Worm (Caenorhabditis elegans) whole organism, young adult: ENCODE measurements around the gene rga-5.

Experiments used
- B0336.3 ChIP-seq: fragments of 200-800 bp; sonication (Bioruptor generic); IDR thresholded peaks from 2 replicates; pipeline ENCODE4 v1.3.6; 2022; ENCODE audit warnings: missing genetic modification characterization, missing compliant biosample characterization
- C06A6.2 ChIP-seq: fragments of 200-800 bp; sonication (Bioruptor generic); conservative IDR thresholded peaks from 2 replicates; pipeline ENCODE4 v1.3.6; 2022; ENCODE audit warnings: missing genetic modification characterization, missing compliant biosample characterization
- F22D6.2 ChIP-seq: sonication (generic microtip); optimal IDR thresholded peaks from 2 replicates; lab custom pipeline; 2016; ENCODE audit warnings: mild to moderate bottlenecking, missing genetic modification characterization, missing compliant biosample characterization
- F23B12.7 ChIP-seq: sonication (generic microtip); optimal IDR thresholded peaks from 2 replicates; lab custom pipeline; 2017; ENCODE audit warnings: missing genetic modification characterization, mild to moderate bottlenecking, missing compliant biosample characterization, antibody characterized with exemption, moderate library complexity; ENCODE audit not compliant: insufficient read depth
- F33H1.4 ChIP-seq: fragments of 200-800 bp; sonication (Bioruptor generic); IDR thresholded peaks from 2 replicates; pipeline ENCODE4 v1.3.6; 2022; ENCODE audit warnings: missing genetic modification reagents, missing genetic modification characterization, missing compliant biosample characterization
- K11D2.4 ChIP-seq: fragments of 200-800 bp; sonication (Bioruptor generic); IDR thresholded peaks from 2 replicates; pipeline ENCODE4 v1.3.6; 2022; ENCODE audit warnings: missing genetic modification reagents, missing genetic modification characterization, missing compliant biosample characterization
- Y53F4B.3 ChIP-seq: fragments of 200-800 bp; sonication (Bioruptor generic); IDR thresholded peaks from 2 replicates; pipeline ENCODE4 v1.3.6; 2022; ENCODE audit warnings: missing genetic modification reagents, missing genetic modification characterization, missing compliant biosample characterization
- Y53G8AR.9 ChIP-seq: fragments of 200-800 bp; sonication (Bioruptor generic); conservative IDR thresholded peaks from 2 replicates; pipeline ENCODE4 v1.3.6; 2022; ENCODE audit warnings: missing genetic modification reagents, missing genetic modification characterization, missing compliant biosample characterization
- Y56A3A.18 ChIP-seq: fragments of 200-800 bp; sonication (Bioruptor generic); IDR thresholded peaks from 2 replicates; pipeline ENCODE4 v1.3.6; 2022; ENCODE audit warnings: missing genetic modification reagents, missing genetic modification characterization, missing compliant biosample characterization
- Y79H2A.3 ChIP-seq: fragments of 200-800 bp; sonication (Bioruptor generic); conservative IDR thresholded peaks from 2 replicates; pipeline ENCODE4 v1.3.6; 2022; ENCODE audit warnings: missing genetic modification reagents, missing genetic modification characterization, missing compliant biosample characterization
- Y95B8A.8 ChIP-seq: fragments of 200-800 bp; sonication (Bioruptor generic); IDR thresholded peaks from 2 replicates; pipeline ENCODE4 v1.3.6; 2022; ENCODE audit warnings: missing genetic modification reagents, missing genetic modification characterization, missing compliant biosample characterization
- akir-1 ChIP-seq: fragments of 200-800 bp; sonication (Bioruptor generic); optimal IDR thresholded peaks from 2 replicates; lab custom pipeline; 2018; ENCODE audit warnings: mild to moderate bottlenecking, missing genetic modification characterization, moderate library complexity, missing compliant biosample characterization
- atf-7 ChIP-seq: sonication (generic microtip); optimal IDR thresholded peaks from 2 replicates; lab custom pipeline; 2017; ENCODE audit warnings: mild to moderate bottlenecking, missing genetic modification characterization, missing compliant biosample characterization
- athp-1 ChIP-seq: sonication (generic microtip); optimal IDR thresholded peaks from 2 replicates; lab custom pipeline; 2017; ENCODE audit warnings: mild to moderate bottlenecking, missing genetic modification characterization, missing compliant biosample characterization
- attf-3 ChIP-seq: fragments of 200-800 bp; sonication (Bioruptor generic); conservative IDR thresholded peaks from 2 replicates; pipeline ENCODE4 v1.3.6; 2022; ENCODE audit warnings: missing genetic modification reagents, missing genetic modification characterization, missing compliant biosample characterization
- attf-5 ChIP-seq: fragments of 200-800 bp; sonication (Bioruptor generic); optimal IDR thresholded peaks from 2 replicates; lab custom pipeline; 2018; ENCODE audit warnings: mild to moderate bottlenecking, missing genetic modification characterization, missing compliant biosample characterization
- attf-6 ChIP-seq: fragments of 200-800 bp; sonication (Bioruptor generic); IDR thresholded peaks from 2 replicates; pipeline ENCODE4 v1.3.6; 2022; ENCODE audit warnings: missing genetic modification reagents, missing genetic modification characterization, missing compliant biosample characterization
- bed-2 ChIP-seq: fragments of 200-800 bp; sonication (Bioruptor generic); IDR thresholded peaks from 2 replicates; pipeline ENCODE4 v1.3.6; 2022; ENCODE audit warnings: missing genetic modification reagents, missing genetic modification characterization, missing compliant biosample characterization
- ceh-58 ChIP-seq: fragments of 200-800 bp; sonication (Bioruptor generic); IDR thresholded peaks from 2 replicates; pipeline ENCODE4 v1.3.6; 2022; ENCODE audit warnings: missing genetic modification characterization, missing compliant biosample characterization
- ceh-79 ChIP-seq: sonication (generic microtip); optimal IDR thresholded peaks from 2 replicates; lab custom pipeline; 2017; ENCODE audit warnings: mild to moderate bottlenecking, missing genetic modification characterization, missing compliant biosample characterization
- ceh-91 ChIP-seq: fragments of 200-800 bp; sonication (Bioruptor generic); IDR thresholded peaks from 2 replicates; pipeline ENCODE4 v1.3.6; 2022; ENCODE audit warnings: missing genetic modification reagents, missing genetic modification characterization, missing compliant biosample characterization
- dox-1 ChIP-seq: fragments of 200-800 bp; sonication (Bioruptor generic); IDR thresholded peaks from 2 replicates; pipeline ENCODE4 v1.3.6; 2022; ENCODE audit warnings: missing genetic modification reagents, missing genetic modification characterization, missing compliant biosample characterization
- dpl-1 ChIP-seq: fragments of 150-350 bp; optimal IDR thresholded peaks from 2 replicates; lab custom pipeline; 2014; ENCODE audit warnings: missing biosample characterization, missing genetic modification reagents, missing genetic modification characterization
- egl-44 ChIP-seq: fragments of 200-800 bp; sonication (Bioruptor generic); IDR thresholded peaks from 2 replicates; pipeline ENCODE4 v1.3.6; 2022; ENCODE audit warnings: missing genetic modification reagents, missing genetic modification characterization, missing compliant biosample characterization
- ekl-4 ChIP-seq: fragments of 200-800 bp; sonication (Bioruptor generic); IDR thresholded peaks from 2 replicates; pipeline ENCODE4 v1.3.6; 2022; ENCODE audit warnings: missing genetic modification reagents, missing genetic modification characterization, missing compliant biosample characterization
- ets-4 ChIP-seq: fragments of 200-800 bp; sonication (Bioruptor generic); optimal IDR thresholded peaks from 2 replicates; lab custom pipeline; 2018; ENCODE audit warnings: mild to moderate bottlenecking, missing genetic modification characterization, missing compliant biosample characterization
- hlh-26 ChIP-seq: fragments of 200-800 bp; sonication (Bioruptor generic); conservative IDR thresholded peaks from 2 replicates; pipeline ENCODE4 v1.3.6; 2022; ENCODE audit warnings: missing genetic modification reagents, missing genetic modification characterization, missing compliant biosample characterization
- hmg-1.2 ChIP-seq: fragments of 200-800 bp; sonication (Bioruptor generic); IDR thresholded peaks from 2 replicates; pipeline ENCODE4 v1.3.6; 2022; ENCODE audit warnings: missing genetic modification reagents, missing genetic modification characterization, missing compliant biosample characterization
- hrde-1 ChIP-seq: sonication (generic microtip); optimal IDR thresholded peaks from 2 replicates; lab custom pipeline; 2016; ENCODE audit warnings: missing genetic modification characterization, mild to moderate bottlenecking, missing compliant biosample characterization, moderate library complexity, missing genotype, missing genetic modification reagents, borderline replicate concordance
- lin-40 ChIP-seq: sonication (generic microtip); optimal IDR thresholded peaks from 2 replicates; lab custom pipeline; 2016; ENCODE audit warnings: missing genetic modification characterization, mild to moderate bottlenecking, missing compliant biosample characterization, missing genotype, missing genetic modification reagents
- lin-54 ChIP-seq: fragments of 200-800 bp; sonication (Bioruptor generic); optimal IDR thresholded peaks from 2 replicates; lab custom pipeline; 2018; ENCODE audit warnings: mild to moderate bottlenecking, missing genetic modification characterization, missing compliant biosample characterization
- lir-1 ChIP-seq: fragments of 200-800 bp; sonication (Bioruptor generic); conservative IDR thresholded peaks from 2 replicates; pipeline ENCODE4 v1.3.6; 2022; ENCODE audit warnings: missing genetic modification reagents, missing genetic modification characterization, missing compliant biosample characterization
- lsl-1 ChIP-seq: fragments of 200-800 bp; sonication (Bioruptor generic); optimal IDR thresholded peaks from 2 replicates; lab custom pipeline; 2018; ENCODE audit warnings: mild to moderate bottlenecking, missing genetic modification characterization, moderate library complexity, missing compliant biosample characterization
- madf-6 ChIP-seq: fragments of 200-800 bp; sonication (Bioruptor generic); IDR thresholded peaks from 2 replicates; pipeline ENCODE4 v1.3.6; 2022; ENCODE audit warnings: missing genetic modification reagents, missing genetic modification characterization, missing compliant biosample characterization
- madf-8 ChIP-seq: fragments of 200-800 bp; sonication (Bioruptor generic); conservative IDR thresholded peaks from 2 replicates; pipeline ENCODE4 v1.3.6; 2022; ENCODE audit warnings: missing genetic modification reagents, missing genetic modification characterization, missing compliant biosample characterization
- mel-28 ChIP-seq: sonication (generic microtip); optimal IDR thresholded peaks from 2 replicates; lab custom pipeline; 2016; ENCODE audit warnings: borderline replicate concordance, mild to moderate bottlenecking, missing genetic modification characterization, missing compliant biosample characterization
- mxl-1 ChIP-seq: sonication (generic microtip); optimal IDR thresholded peaks from 2 replicates; lab custom pipeline; 2016; ENCODE audit warnings: missing genetic modification characterization, missing compliant biosample characterization
- nhr-90 ChIP-seq: sonication (generic microtip); optimal IDR thresholded peaks from 2 replicates; lab custom pipeline; 2016; ENCODE audit warnings: missing genotype, mild to moderate bottlenecking, missing genetic modification characterization, missing compliant biosample characterization
- rpc-1 ChIP-seq, 2 experiments: fragments of 150-350 bp in 1 of 2; sonication (generic microtip) in 1 of 2; optimal IDR thresholded peaks; 2 replicates each; lab custom pipeline; 2014 to 2018; ENCODE audit warnings: missing biosample characterization in 1 of 2, missing genetic modification characterization in 1 of 2, missing genetic modification reagents in 1 of 2, missing genotype in 1 of 2
- snpc-1.3 ChIP-seq: sonication (generic microtip); optimal IDR thresholded peaks from 2 replicates; lab custom pipeline; 2017; ENCODE audit warnings: missing genetic modification characterization, mild to moderate bottlenecking, missing compliant biosample characterization, antibody characterized with exemption, moderate library complexity, missing genotype, missing genetic modification reagents; ENCODE audit not compliant: insufficient read depth
- tbp1 ChIP-seq: fragments of 200-800 bp; sonication (Bioruptor generic); optimal IDR thresholded peaks from 2 replicates; lab custom pipeline; 2018; ENCODE audit warnings: mild to moderate bottlenecking, missing genetic modification characterization, missing compliant biosample characterization
- unc-130 ChIP-seq: sonication (generic microtip); optimal IDR thresholded peaks from 2 replicates; lab custom pipeline; 2016; ENCODE audit warnings: missing genetic modification reagents, missing genetic modification characterization, missing compliant biosample characterization
- unc-62 ChIP-seq: fragments of 150-350 bp; optimal IDR thresholded peaks from 2 replicates; lab custom pipeline; 2014; ENCODE audit warnings: missing biosample characterization, missing genetic modification reagents, missing genetic modification characterization
- xnd-1 ChIP-seq: sonication (generic microtip); optimal IDR thresholded peaks from 2 replicates; lab custom pipeline; 2016; ENCODE audit warnings: missing genotype, missing genetic modification reagents, missing genetic modification characterization, missing compliant biosample characterization
- ztf-18 ChIP-seq: sonication (generic microtip); optimal IDR thresholded peaks from 2 replicates; lab custom pipeline; 2016; ENCODE audit warnings: missing genotype, mild to moderate bottlenecking, missing genetic modification characterization, missing compliant biosample characterization
- ztf-28 ChIP-seq: fragments of 200-800 bp; sonication (Bioruptor generic); IDR thresholded peaks from 2 replicates; pipeline ENCODE4 v1.3.6; 2022; ENCODE audit warnings: missing genetic modification reagents, missing genetic modification characterization, missing compliant biosample characterization

rga-5 gene

ce11 chrIV:13881754-13882275 lies 54.1 kb downstream of the rga-5 start, which contains the start of gene rpl-29 (continued):
- peak; percentile 52; the same call in 1 of the 2 replicates for TF ChIP-seq Y56A3A.18 (GFP tag; lab: Robert Waterston, UW)
- no peak for TF ChIP-seq rpc-1 (optimal IDR thresholded peaks at IDR 0.05; lab: Kevin White, UChicago)
- no peak for TF ChIP-seq rpc-1 (tag; optimal IDR thresholded peaks at IDR 0.05; lab: Kevin White, UChicago)
- peak; percentile 83 for TF ChIP-seq lin-54 (GFP tag; lab: Kevin White, UChicago)
- TF ChIP-seq C06A6.2 (GFP tag; lab: Robert Waterston, UW) = no peak
- peak; percentile 98 for TF ChIP-seq lsl-1 (GFP tag; lab: Kevin White, UChicago)
- TF ChIP-seq ztf-28 (GFP tag; lab: Robert Waterston, UW) = no peak
- TF ChIP-seq F23B12.7 (tag; lab: Kevin White, UChicago) = peak; percentile 77
- no peak for TF ChIP-seq nhr-90
- TF ChIP-seq ceh-58 (GFP tag; lab: Robert Waterston, UW) = no peak
- TF ChIP-seq mel-28 (tag; lab: Kevin White, UChicago) = no peak
- TF ChIP-seq lin-40 = peak; percentile 64
- no peak for TF ChIP-seq hrde-1 (tag; lab: Kevin White, UChicago)
- TF ChIP-seq Y79H2A.3 (GFP tag; lab: Robert Waterston, UW) = no peak
- TF ChIP-seq attf-3 (GFP tag; lab: Robert Waterston, UW) = peak; percentile 64
- TF ChIP-seq lir-1 (GFP tag; lab: Robert Waterston, UW) = peak; percentile 48; the same call in 1 of the 2 replicates
- peak; percentile 72 for TF ChIP-seq ekl-4 (GFP tag; lab: Robert Waterston, UW)
- TF ChIP-seq ceh-91 (GFP tag; lab: Robert Waterston, UW) = peak; percentile 74
- TF ChIP-seq dox-1 = peak; percentile 91
- peak; percentile 99 for TF ChIP-seq F33H1.4 (GFP tag; lab: Robert Waterston, UW)
- TF ChIP-seq F22D6.2 (tag; lab: Kevin White, UChicago) = no peak
- no peak for TF ChIP-seq unc-62
- TF ChIP-seq Y95B8A.8 (GFP tag; lab: Robert Waterston, UW) = 0 out of 2 replicates have a peak, but pooled peaks have one; percentile 39
- TF ChIP-seq madf-8 (GFP tag; lab: Robert Waterston, UW) = peak; percentile 78
- no peak for TF ChIP-seq egl-44 (GFP tag; lab: Robert Waterston, UW)
- TF ChIP-seq madf-6 = peak; percentile 94
- TF ChIP-seq attf-5 (GFP tag; lab: Kevin White, UChicago) = peak; percentile 49
- TF ChIP-seq hmg-1.2 (GFP tag; lab: Robert Waterston, UW) = peak; percentile 98
- peak; percentile 77 for TF ChIP-seq tbp1 (GFP tag; lab: Kevin White, UChicago)
- TF ChIP-seq athp-1 (tag; lab: Kevin White, UChicago) = peak; percentile 43
- TF ChIP-seq mxl-1 (tag; lab: Kevin White, UChicago) = no peak
- no peak for TF ChIP-seq bed-2 (GFP tag; lab: Robert Waterston, UW)
- TF ChIP-seq ceh-79 (tag; lab: Kevin White, UChicago) = no peak
- TF ChIP-seq Y53G8AR.9 (GFP tag; lab: Robert Waterston, UW) = peak; percentile 85

- TF ChIP-seq ceh-79 (tag; lab: Kevin White, UChicago) = no peak
- no peak for TF ChIP-seq akir-1 (GFP tag; lab: Kevin White, UChicago)
- TF ChIP-seq snpc-1.3 = peak; percentile 41
- peak; percentile 86; the same call in 1 of the 2 replicates for TF ChIP-seq ekl-4 (GFP tag; lab: Robert Waterston, UW)
- TF ChIP-seq Y53F4B.3 (GFP tag; lab: Robert Waterston, UW) = no peak
- TF ChIP-seq dox-1 = peak; percentile 32; the same call in 1 of the 2 replicates
- TF ChIP-seq hmg-1.2 (GFP tag; lab: Robert Waterston, UW) = peak; percentile 37; the same call in 1 of the 2 replicates
- TF ChIP-seq atf-7 (tag; lab: Kevin White, UChicago) = peak; percentile 54
- peak; percentile 24 for TF ChIP-seq xnd-1 (tag; lab: Kevin White, UChicago)
- TF ChIP-seq ztf-18 (tag; lab: Kevin White, UChicago) = peak; percentile 36
- peak; percentile 91 for TF ChIP-seq B0336.3 (GFP tag; lab: Robert Waterston, UW)
- peak; percentile 60; the same call in 1 of the 2 replicates for TF ChIP-seq F33H1.4 (GFP tag; lab: Robert Waterston, UW)
- no peak for TF ChIP-seq hlh-26 (GFP tag; lab: Robert Waterston, UW)
- TF ChIP-seq K11D2.4 = no peak
- peak; percentile 71 for TF ChIP-seq tbp1 (GFP tag; lab: Kevin White, UChicago)
- TF ChIP-seq ets-4 = no peak
- TF ChIP-seq attf-6 (GFP tag; lab: Robert Waterston, UW) = peak; percentile 99
- no peak for TF ChIP-seq unc-130
- 0 out of 2 replicates have a peak, but pooled peaks have one; percentile 21 for TF ChIP-seq bed-2 (GFP tag; lab: Robert Waterston, UW)
- TF ChIP-seq dpl-1 (GFP tag; lab: Kevin White, UChicago) = no peak
These were observed 54.9 kb downstream of the rga-5 start, which contains the start of gene thoc-7 for ce11 chrIV:13882573-13882972. Gene thoc-7, plus strand, starts transcription at chrIV:13882734.
